Worm (Caenorhabditis elegans) whole organism, L4/young adult: ENCODE results near the gene chpf-2.

Experiments used
- W03F9.2 ChIP-seq: fragments of 150-350 bp; optimal IDR thresholded peaks from 2 replicates; lab custom pipeline; 2014; ENCODE audit warnings: missing biosample characterization, missing genetic modification characterization
- dao-5 ChIP-seq: sonication (generic microtip); optimal IDR thresholded peaks from 2 replicates; lab custom pipeline; 2016; ENCODE audit warnings: missing genotype, missing genetic modification characterization, moderate library complexity, missing compliant biosample characterization
- him-1 ChIP-seq: sonication (generic microtip); optimal IDR thresholded peaks from 2 replicates; lab custom pipeline; 2016; ENCODE audit warnings: missing genotype, missing genetic modification reagents, missing genetic modification characterization, missing compliant biosample characterization

Gene chpf-2

ce11 chrV:3032343-3032742 lies 6.8 kb downstream of the chpf-2 start, which contains the start of gene irld-38:
Gene irld-38 (minus strand): TSS chrV:3032443.
- no peak for TF ChIP-seq W03F9.2 (tag; lab: Kevin White, UChicago)
- TF ChIP-seq him-1 = no peak
- no peak for TF ChIP-seq dao-5 (tag; lab: Kevin White, UChicago)

ce11 chrV:3028205-3028604 lies 11.0 kb downstream of the chpf-2 start, which contains the start of gene asp-7:
Gene asp-7 (plus strand): TSS chrV:3028285.
- no peak for TF ChIP-seq dao-5 (tag; lab: Kevin White, UChicago)

DNA sequence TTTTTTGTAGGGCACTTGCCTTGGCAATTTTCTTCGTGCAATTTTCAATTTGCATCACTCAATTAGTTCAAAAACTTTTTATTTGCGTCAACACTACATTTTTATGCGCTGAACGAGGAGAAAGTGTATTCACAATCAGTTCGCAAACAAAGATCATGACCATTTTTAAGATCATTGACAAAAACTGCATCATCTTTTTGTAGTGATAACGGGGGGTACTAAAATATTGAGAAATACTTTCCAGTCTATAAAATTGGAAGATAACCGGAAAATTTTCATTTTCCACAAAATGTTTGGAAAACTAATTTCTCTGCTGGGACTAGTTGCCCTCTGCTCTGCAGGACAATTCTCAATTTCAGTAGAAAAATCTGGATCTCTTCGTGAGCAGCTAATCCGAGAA lies 14.9 kb downstream of the chpf-2 start, which contains the start of gene asp-8:
TSS of gene asp-8 (plus strand) at position 276 of the 400 bp plus-strand sequence.
- TF ChIP-seq W03F9.2 (tag; lab: Kevin White, UChicago) = no peak
- no peak for TF ChIP-seq him-1
- TF ChIP-seq dao-5 (tag; lab: Kevin White, UChicago) = no peak

ce11 chrV:3021306-3021705 lies 17.9 kb downstream of the chpf-2 start, which contains the start of gene irld-12:
Gene irld-12 (minus strand): TSS chrV:3021406.
- TF ChIP-seq dao-5 (tag; lab: Kevin White, UChicago) (no peak), him-1 (no peak), W03F9.2 (tag; lab: Kevin White, UChicago) (no peak)

ce11 chrV:3017930-3018329 lies 21.3 kb downstream of the chpf-2 start:
- TF ChIP-seq W03F9.2 (tag; lab: Kevin White, UChicago) = no peak
- no peak for TF ChIP-seq him-1
- no peak for TF ChIP-seq dao-5 (tag; lab: Kevin White, UChicago)

- TF ChIP-seq him-1 (no peak), dao-5 (tag; lab: Kevin White, UChicago) (no peak), W03F9.2 (tag; lab: Kevin White, UChicago) (no peak)
These were observed 25.0 kb downstream of the chpf-2 start, which contains the start of gene K12D9.1 for ce11 chrV:3014185-3014584. Gene K12D9.1 (plus strand): TSS chrV:3014485.

DNA sequence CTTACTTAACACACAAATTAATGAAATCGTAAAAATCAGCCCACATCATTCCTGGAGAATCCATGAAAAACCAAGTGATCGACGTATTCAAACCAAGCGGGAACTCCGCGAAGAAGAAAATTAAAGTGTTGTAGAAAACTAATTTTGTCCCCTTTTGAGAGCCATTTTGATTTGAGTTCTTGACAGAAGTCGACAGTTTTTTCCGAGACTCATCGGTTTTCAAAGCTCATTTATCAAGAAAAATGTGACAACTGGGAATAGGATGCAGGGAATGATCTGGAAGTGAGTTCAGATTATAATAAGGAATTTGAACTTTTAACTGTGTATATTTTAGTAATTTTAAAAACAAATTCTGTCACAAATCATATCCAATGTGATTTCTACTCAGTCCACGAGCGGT lies 27.8 kb downstream of the chpf-2 start, which contains the start of gene srw-135:
TSS of gene srw-135 (minus strand) at position 101 of the 400 bp plus-strand sequence.
- TF ChIP-seq him-1 (no peak), dao-5 (tag; lab: Kevin White, UChicago) (no peak), W03F9.2 (tag; lab: Kevin White, UChicago) (no peak)

ce11 chrV:3010468-3010867 lies 28.7 kb downstream of the chpf-2 start, which contains the start of gene srw-136:
Gene srw-136 (minus strand): TSS chrV:3010568.
- no peak for TF ChIP-seq dao-5 (tag; lab: Kevin White, UChicago)
- no peak for TF ChIP-seq him-1
- no peak for TF ChIP-seq W03F9.2 (tag; lab: Kevin White, UChicago)

DNA sequence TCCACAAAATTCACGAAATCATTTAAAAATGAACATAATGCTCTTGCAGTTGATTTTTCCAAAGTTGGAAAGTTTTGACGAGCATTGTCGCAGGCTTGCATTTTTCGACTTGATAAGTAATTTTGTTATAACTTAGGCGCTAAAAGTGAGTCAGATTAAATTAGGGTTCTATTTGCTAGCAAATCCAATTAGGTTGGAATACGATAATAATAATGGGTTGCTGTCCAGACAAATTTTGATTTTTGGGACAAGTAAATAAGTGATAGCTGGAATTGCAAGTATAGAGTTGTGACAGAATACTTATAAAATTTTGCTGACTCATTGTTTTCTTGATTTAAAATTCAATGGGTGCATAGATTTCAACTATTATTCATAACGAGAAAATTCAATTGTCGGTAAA lies 33.2 kb downstream of the chpf-2 start, which contains the start of gene srw-112:
TSS of gene srw-112 (minus strand) at position 101 of the 400 bp plus-strand sequence.
- TF ChIP-seq dao-5 (tag; lab: Kevin White, UChicago) (no peak), W03F9.2 (tag; lab: Kevin White, UChicago) (no peak), him-1 (no peak)

DNA sequence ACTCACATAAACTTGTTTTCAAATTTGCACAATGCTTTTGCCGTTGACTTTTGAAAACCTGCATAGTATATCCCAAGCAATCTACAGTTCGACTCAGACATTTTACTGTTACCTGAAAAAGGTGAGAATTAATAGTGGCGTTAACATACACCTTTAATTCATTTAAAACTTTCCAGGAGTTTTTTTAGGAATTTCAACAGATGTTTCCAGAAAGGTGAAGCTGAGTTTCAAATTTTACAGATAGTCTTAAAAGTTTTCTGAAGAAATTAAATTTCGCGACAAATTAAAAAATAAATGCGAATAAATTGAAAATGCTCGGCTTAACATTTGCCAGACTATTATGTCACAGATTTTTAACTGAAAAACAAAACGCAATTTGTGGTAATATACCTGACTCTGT lies 39.4 kb downstream of the chpf-2 start, which contains the start of gene srw-119:
TSS of gene srw-119 (minus strand) at position 101 of the 400 bp plus-strand sequence.
- TF ChIP-seq dao-5 (tag; lab: Kevin White, UChicago) = no peak
- no peak for TF ChIP-seq him-1
- TF ChIP-seq W03F9.2 (tag; lab: Kevin White, UChicago) = no peak

ce11 chrV:2996105-2996504 lies 43.1 kb downstream of the chpf-2 start, which contains the start of gene srw-120:
Gene srw-120 (minus strand): TSS chrV:2996205.
- TF ChIP-seq dao-5 (tag; lab: Kevin White, UChicago) (no peak), him-1 (no peak), W03F9.2 (tag; lab: Kevin White, UChicago) (no peak)

DNA sequence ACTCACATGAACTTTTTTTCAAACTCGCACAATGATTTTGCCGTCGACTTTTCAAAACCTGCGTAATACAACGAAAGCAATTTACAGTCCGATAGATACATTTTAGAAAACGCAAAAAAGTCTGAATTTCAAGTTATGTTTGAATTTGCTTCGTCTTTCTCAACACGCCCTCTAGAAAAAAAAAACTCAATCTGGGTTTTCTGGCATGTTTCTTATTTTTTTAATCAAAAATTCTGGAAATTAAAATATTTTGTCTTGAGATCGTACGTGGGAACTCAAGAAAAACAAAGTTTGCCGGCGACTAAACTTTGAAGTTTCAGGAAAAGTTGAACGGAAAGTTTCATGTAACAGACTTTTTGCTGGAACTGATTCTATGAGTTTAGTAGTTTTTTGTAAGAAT lies 45.4 kb downstream of the chpf-2 start, which contains the start of gene srw-115:
TSS of gene srw-115 (minus strand) at position 101 of the 400 bp plus-strand sequence.
- TF ChIP-seq W03F9.2 (tag; lab: Kevin White, UChicago) = no peak
- TF ChIP-seq him-1 = no peak
- no peak for TF ChIP-seq dao-5 (tag; lab: Kevin White, UChicago)

DNA sequence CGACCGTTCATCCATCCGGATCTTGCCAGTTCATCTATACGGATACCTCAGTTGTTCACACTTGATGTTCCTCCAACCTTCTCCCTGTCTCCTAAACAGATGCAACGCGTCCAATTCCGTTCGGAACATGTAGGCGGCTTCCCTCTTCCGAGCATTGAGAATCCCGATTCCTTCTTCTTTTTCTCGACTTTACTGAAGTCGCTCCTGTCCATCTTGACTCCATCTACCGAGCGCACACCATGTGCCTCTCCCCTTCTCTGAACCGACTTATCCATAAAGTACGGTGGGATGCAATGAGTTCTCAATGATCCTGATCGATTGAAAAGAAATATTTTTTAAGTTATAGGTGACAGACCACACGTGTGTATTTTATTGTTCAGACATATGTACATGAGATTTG lies 47.1 kb downstream of the chpf-2 start:
- TF ChIP-seq him-1 = no peak
- TF ChIP-seq dao-5 (tag; lab: Kevin White, UChicago) = no peak
- TF ChIP-seq W03F9.2 (tag; lab: Kevin White, UChicago) = no peak

ce11 chrV:2991485-2991884 lies 47.7 kb downstream of the chpf-2 start, which contains the start of gene srw-121:
Gene srw-121 (minus strand): TSS chrV:2991585.
- TF ChIP-seq W03F9.2 (tag; lab: Kevin White, UChicago) (no peak), him-1 (no peak), dao-5 (tag; lab: Kevin White, UChicago) (no peak)
